Worm (Caenorhabditis elegans) whole organism, midembryonic: ENCODE data around the gene clip-1.

Experiments used
- T22C8.4 ChIP-seq: fragments of 200-800 bp; sonication (Bioruptor generic); IDR thresholded peaks from 2 replicates; pipeline ENCODE4 v1.3.6; 2022; ENCODE audit warnings: missing genetic modification characterization, missing compliant biosample characterization
- cog-1 ChIP-seq: sonication (generic microtip); optimal IDR thresholded peaks from 2 replicates; lab custom pipeline; 2016; ENCODE audit warnings: missing genetic modification characterization, missing compliant biosample characterization
- flt-1 ChIP-seq: fragments of 200-800 bp; sonication (Bioruptor generic); IDR thresholded peaks from 2 replicates; pipeline ENCODE4 v1.3.6; 2022; ENCODE audit warnings: missing genetic modification characterization, missing compliant biosample characterization
- klf-2 ChIP-seq: fragments of 200-800 bp; sonication (Bioruptor generic); conservative IDR thresholded peaks from 2 replicates; pipeline ENCODE4 v1.3.6; 2022; ENCODE audit warnings: missing genetic modification reagents, missing genetic modification characterization, missing compliant biosample characterization
- med-1 ChIP-seq: sonication (generic microtip); optimal IDR thresholded peaks from 2 replicates; lab custom pipeline; 2017; ENCODE audit warnings: missing genetic modification characterization, mild to moderate bottlenecking, missing compliant biosample characterization, antibody characterized with exemption, missing genetic modification reagents; ENCODE audit not compliant: insufficient read depth
- ref-1 ChIP-seq: fragments of 200-800 bp; sonication (Bioruptor generic); conservative IDR thresholded peaks from 2 replicates; pipeline ENCODE4 v1.3.6; 2022; ENCODE audit warnings: missing genetic modification reagents, missing genetic modification characterization, missing compliant biosample characterization
- tab-1 ChIP-seq: fragments of 200-800 bp; sonication (Bioruptor generic); IDR thresholded peaks from 2 replicates; pipeline ENCODE4 v1.3.6; 2022; ENCODE audit warnings: missing genetic modification characterization, missing compliant biosample characterization
- ztf-23 ChIP-seq: fragments of 200-800 bp; sonication (Bioruptor generic); IDR thresholded peaks from 2 replicates; pipeline ENCODE4 v1.3.6; 2022; ENCODE audit warnings: missing genetic modification reagents, missing genetic modification characterization, missing compliant biosample characterization
- ztf-29 ChIP-seq: fragments of 200-800 bp; sonication (Bioruptor generic); IDR thresholded peaks from 2 replicates; pipeline ENCODE4 v1.3.6; 2022; ENCODE audit warnings: missing genetic modification reagents, missing genetic modification characterization, missing compliant biosample characterization

DNA sequence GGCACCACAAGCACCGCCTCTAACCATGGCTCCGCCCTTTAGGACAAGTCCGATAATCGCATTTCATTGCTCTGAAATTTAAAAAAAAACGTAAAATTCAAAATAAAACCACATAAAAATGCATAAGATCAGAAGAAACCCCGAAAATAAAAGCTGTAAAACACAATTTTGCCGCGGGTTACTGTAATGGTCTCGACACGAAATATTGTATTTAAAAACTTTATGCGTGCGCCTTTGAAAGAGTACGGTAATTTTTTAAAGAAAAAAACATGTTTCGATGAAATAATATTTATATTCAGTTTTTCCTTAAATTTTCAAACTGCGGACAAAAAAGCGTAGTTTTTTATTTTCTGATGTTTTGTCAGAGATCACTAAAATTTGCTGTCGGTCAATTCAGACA is 40.1 kb downstream of the clip-1 start, which contains the start of gene rnr-1:
- no peak for TF ChIP-seq cog-1 (tag; lab: Kevin White, UChicago)
- no peak for TF ChIP-seq flt-1
- no peak for TF ChIP-seq T22C8.4
- TF ChIP-seq med-1 (GFP tag; lab: Kevin White, UChicago): no peak
- TF ChIP-seq tab-1 (GFP tag; lab: Robert Waterston, UW): no peak
- no peak for TF ChIP-seq klf-2 (GFP tag; lab: Robert Waterston, UW)
- TF ChIP-seq ztf-23: no peak
- no peak for TF ChIP-seq ref-1 (GFP tag; lab: Robert Waterston, UW)
- TF ChIP-seq ztf-29 (GFP tag; lab: Robert Waterston, UW): no peak
